Worm (Caenorhabditis elegans): Measurements from ENCODE around the gene F41E6.17.

Gene F41E6.17

ce11 chrV:8622314-8622713 is 1.6 kb upstream of the F41E6.17 start, which contains the start of gene F41E6.1:
Gene F41E6.1, plus strand, starts transcription at chrV:8622614.
- TF ChIP-seq elt-3 (tag; optimal IDR thresholded peaks at IDR 0.05) = no peak
- no peak for TF ChIP-seq mls-2 (tag; optimal IDR thresholded peaks at IDR 0.05)
- TF ChIP-seq ham-2 (GFP tag; optimal IDR thresholded peaks at IDR 0.05) = no peak
- TF ChIP-seq nhr-28 (tag; optimal IDR thresholded peaks at IDR 0.05) = no peak
- no peak for TF ChIP-seq bed-3 (GFP tag; optimal IDR thresholded peaks at IDR 0.05)
- no peak for TF ChIP-seq sem-2 (GFP tag; optimal IDR thresholded peaks at IDR 0.05)
- no peak for TF ChIP-seq ceh-83 (GFP tag; optimal IDR thresholded peaks at IDR 0.05)

- no peak for TF ChIP-seq zip-8 (tag; optimal IDR thresholded peaks at IDR 0.05)
- TF ChIP-seq tbx-8 (GFP tag; optimal IDR thresholded peaks at IDR 0.05) = no peak
- TF ChIP-seq cnd-1 (tag; optimal IDR thresholded peaks at IDR 0.05) = no peak
- no peak for TF ChIP-seq ham-2 (GFP tag; optimal IDR thresholded peaks at IDR 0.05)
- TF ChIP-seq snpc-4 (tag; optimal IDR thresholded peaks at IDR 0.05) = no peak
- TF ChIP-seq hlh-1 (tag; optimal IDR thresholded peaks at IDR 0.05) = no peak
- TF ChIP-seq M03D4.4 (tag; optimal IDR thresholded peaks at IDR 0.05) = no peak
- TF ChIP-seq lsy-2 (tag; optimal IDR thresholded peaks at IDR 0.05) = no peak
Observed at ce11 chrV:8626406-8626805, 2.5 kb downstream of the F41E6.17 start.

- no peak for TF ChIP-seq bed-3 (GFP tag; optimal IDR thresholded peaks at IDR 0.05)
- TF ChIP-seq snpc-4 (tag; optimal IDR thresholded peaks at IDR 0.05) = no peak
- no peak for TF ChIP-seq ceh-39 (tag; optimal IDR thresholded peaks at IDR 0.05)
- TF ChIP-seq sem-2 (GFP tag; optimal IDR thresholded peaks at IDR 0.05) = no peak
- TF ChIP-seq lsy-2 (tag; optimal IDR thresholded peaks at IDR 0.05) = no peak
- no peak for TF ChIP-seq ham-2 (GFP tag; optimal IDR thresholded peaks at IDR 0.05)
- TF ChIP-seq cnd-1 (tag; optimal IDR thresholded peaks at IDR 0.05) = no peak
- no peak for TF ChIP-seq ceh-83 (GFP tag; optimal IDR thresholded peaks at IDR 0.05)
Observed at ce11 chrV:8627580-8627979, 3.7 kb downstream of the F41E6.17 start.

ce11 chrV:8629029-8629428 is 5.1 kb downstream of the F41E6.17 start, which contains the start of gene F41E6.12:
Gene F41E6.12, minus strand, starts transcription at chrV:8629129.
- TF ChIP-seq mab-5 (tag; optimal IDR thresholded peaks at IDR 0.05) (no peak), ceh-83 (GFP tag; optimal IDR thresholded peaks at IDR 0.05) (no peak), ham-2 (GFP tag; optimal IDR thresholded peaks at IDR 0.05) (no peak), nhr-2 (tag; optimal IDR thresholded peaks at IDR 0.05) (no peak), ztf-11 (tag; optimal IDR thresholded peaks at IDR 0.05) (no peak), elt-3 (tag; optimal IDR thresholded peaks at IDR 0.05) (no peak), lsy-2 (tag; optimal IDR thresholded peaks at IDR 0.05) (no peak), nhr-76 (tag; optimal IDR thresholded peaks at IDR 0.05) (no peak), unc-120 (tag; optimal IDR thresholded peaks at IDR 0.05; ENCODE audit: poor library complexity, severe bottlenecking) (no peak), lin-13 (tag; optimal IDR thresholded peaks at IDR 0.05) (no peak), zip-8 (tag; optimal IDR thresholded peaks at IDR 0.05) (no peak), hlh-1 (tag; optimal IDR thresholded peaks at IDR 0.05) (no peak), bed-3 (GFP tag; optimal IDR thresholded peaks at IDR 0.05) (no peak), nhr-237 (tag; optimal IDR thresholded peaks at IDR 0.05) (no peak), lin-32 (GFP tag; optimal IDR thresholded peaks at IDR 0.05) (no peak), ceh-43 (GFP tag; optimal IDR thresholded peaks at IDR 0.05) (no peak), blmp-1 (tag; optimal IDR thresholded peaks at IDR 0.05) (no peak)

- TF ChIP-seq ceh-43 (GFP tag; optimal IDR thresholded peaks at IDR 0.05) (peak; percentile 67), lin-32 (GFP tag; optimal IDR thresholded peaks at IDR 0.05) (peak; percentile 18), ceh-39 (tag; optimal IDR thresholded peaks at IDR 0.05) (peak; percentile 12), bed-3 (GFP tag; optimal IDR thresholded peaks at IDR 0.05) (peak; percentile 22), mab-5 (tag; optimal IDR thresholded peaks at IDR 0.05) (peak; percentile 52), unc-120 (tag; optimal IDR thresholded peaks at IDR 0.05; ENCODE audit: poor library complexity, severe bottlenecking) (peak; percentile 33), flh-1 (GFP tag; optimal IDR thresholded peaks at IDR 0.05) (no peak), elt-1 (tag; optimal IDR thresholded peaks at IDR 0.05; ENCODE audit: borderline replicate concordance, insufficient read depth) (no peak), nhr-76 (tag; optimal IDR thresholded peaks at IDR 0.05) (no peak), blmp-1 (tag; optimal IDR thresholded peaks at IDR 0.05) (peak; percentile 41), sptf-1 (tag; optimal IDR thresholded peaks at IDR 0.05) (no peak), ces-1 (GFP tag; optimal IDR thresholded peaks at IDR 0.05) (no peak), tbx-8 (GFP tag; optimal IDR thresholded peaks at IDR 0.05) (no peak), lin-13 (tag; optimal IDR thresholded peaks at IDR 0.05) (peak; percentile 50), drap-1 (GFP tag; optimal IDR thresholded peaks at IDR 0.05) (peak; percentile 62), hlh-1 (tag; optimal IDR thresholded peaks at IDR 0.05) (peak; percentile 86), nhr-12 (tag; optimal IDR thresholded peaks at IDR 0.05) (no peak), mls-2 (tag; optimal IDR thresholded peaks at IDR 0.05) (no peak), nhr-2 (tag; optimal IDR thresholded peaks at IDR 0.05) (peak; percentile 11), ceh-83 (GFP tag; optimal IDR thresholded peaks at IDR 0.05) (peak; percentile 75), elt-3 (tag; optimal IDR thresholded peaks at IDR 0.05) (no peak), ham-2 (GFP tag; optimal IDR thresholded peaks at IDR 0.05) (peak; percentile 18), pha-4 (tag; optimal IDR thresholded peaks at IDR 0.05) (peak; percentile 36), nhr-28 (tag; optimal IDR thresholded peaks at IDR 0.05) (no peak), unc-62 (GFP tag; optimal IDR thresholded peaks at IDR 0.05) (peak; percentile 18), sem-2 (GFP tag; optimal IDR thresholded peaks at IDR 0.05) (no peak), lsy-2 (tag; optimal IDR thresholded peaks at IDR 0.05) (peak; percentile 39), nhr-237 (tag; optimal IDR thresholded peaks at IDR 0.05) (peak; percentile 11), mep-1 (tag; optimal IDR thresholded peaks at IDR 0.05) (peak; percentile 45), unc-39 (tag; optimal IDR thresholded peaks at IDR 0.05) (no peak), M03D4.4 (tag; optimal IDR thresholded peaks at IDR 0.05) (no peak), cnd-1 (tag; optimal IDR thresholded peaks at IDR 0.05) (peak; percentile 53), zip-8 (tag; optimal IDR thresholded peaks at IDR 0.05) (no peak), snpc-4 (tag; optimal IDR thresholded peaks at IDR 0.05) (no peak), ztf-11 (tag; optimal IDR thresholded peaks at IDR 0.05) (peak; percentile 10)
Observed at ce11 chrV:8631277-8631765, 7.4 kb downstream of the F41E6.17 start, which contains the start of gene atg-18. Gene atg-18, minus strand, starts transcription at chrV:8631327.

All from whole organism, mixed stage, embryonic.